Worm (Caenorhabditis elegans): ENCODE results near the gene C13A2.12.
"Not testable (repeated sequence)": the region's sequence is repeated elsewhere in the genome, so short reads cannot be mapped to it uniquely, and the experiment has no call there.

The C13A2.12 gene

DNA sequence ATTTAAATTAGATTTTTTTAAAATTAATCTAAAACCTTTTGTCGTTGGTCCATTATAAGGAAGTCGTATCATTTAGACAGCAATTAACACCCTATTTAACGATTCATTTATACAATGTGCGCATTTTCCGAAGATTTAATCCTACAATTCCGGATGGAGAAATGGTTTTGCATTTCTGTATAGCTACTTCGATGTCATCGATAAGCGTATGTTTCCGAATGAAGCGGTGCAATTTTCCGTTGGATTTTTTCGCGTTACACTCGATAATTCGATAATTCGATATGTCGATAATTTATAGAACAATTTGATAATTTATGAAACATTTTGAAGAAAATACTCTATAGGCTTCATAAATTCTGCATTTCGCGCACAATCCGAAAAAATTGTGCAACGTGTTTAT is 15.9 kb downstream of the C13A2.12 start, which contains the start of gene C13A2.10:
TSS of gene C13A2.10 (minus strand) at position 101 of the 400 bp plus-strand sequence.
- no peak for TF ChIP-seq hmg-4 (GFP tag; optimal IDR thresholded peaks at IDR 0.05)

DNA sequence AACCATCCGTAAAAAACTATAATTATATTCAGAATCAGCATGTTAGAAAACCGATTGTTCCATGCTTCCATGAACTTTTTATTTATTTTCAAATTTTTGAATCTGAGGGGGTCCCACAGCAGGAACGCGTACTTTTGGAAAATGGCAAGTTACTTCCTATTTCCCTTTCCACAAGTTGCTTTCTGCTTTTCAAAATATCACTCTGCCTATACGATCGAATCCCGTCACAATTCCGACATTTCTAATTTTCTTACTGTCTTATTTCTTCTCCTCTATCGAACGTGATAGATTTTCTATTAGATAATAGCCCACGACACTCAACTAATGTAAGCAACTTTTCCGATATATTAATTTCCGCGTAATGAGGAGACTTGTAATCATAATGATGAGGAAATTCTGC is 16.4 kb downstream of the C13A2.12 start, which contains the start of gene C13A2.5:
TSS of gene C13A2.5 (plus strand) at position 301 of the 400 bp plus-strand sequence.
- TF ChIP-seq ceh-36 (tag; optimal IDR thresholded peaks at IDR 0.05) = no peak
- no peak for TF ChIP-seq ceh-13 (GFP tag; optimal IDR thresholded peaks at IDR 0.05)
- no peak for TF ChIP-seq tbx-37 (GFP tag; conservative IDR thresholded peaks at IDR 0.05)
- TF ChIP-seq ama-1 (optimal IDR thresholded peaks at IDR 0.05) = no peak
- no peak for TF ChIP-seq scrt-1 (GFP tag; IDR thresholded peaks at IDR 0.05)
- TF ChIP-seq F13C5.2 (tag; optimal IDR thresholded peaks at IDR 0.05) = no peak
- TF ChIP-seq ets-7 (tag; optimal IDR thresholded peaks at IDR 0.05) = no peak
- TF ChIP-seq hmbx-1 (tag; optimal IDR thresholded peaks at IDR 0.05) = no peak
- TF ChIP-seq hmg-4 (GFP tag; optimal IDR thresholded peaks at IDR 0.05) = no peak
- TF ChIP-seq pes-1 (GFP tag; IDR thresholded peaks at IDR 0.05) = no peak
- no peak for TF ChIP-seq sea-1 (GFP tag; conservative IDR thresholded peaks at IDR 0.05)
- TF ChIP-seq aly-1 (tag; optimal IDR thresholded peaks at IDR 0.05) = no peak
- no peak for TF ChIP-seq flt-1 (GFP tag; IDR thresholded peaks at IDR 0.05)
- no peak for TF ChIP-seq hnd-1 (tag; optimal IDR thresholded peaks at IDR 0.05)
- TF ChIP-seq tra-4 (tag; optimal IDR thresholded peaks at IDR 0.05) = no peak
- no peak for TF ChIP-seq tbx-11 (GFP tag; IDR thresholded peaks at IDR 0.05)
- no peak for TF ChIP-seq B0310.2 (tag; optimal IDR thresholded peaks at IDR 0.05)

ce11 chrV:7279090-7279489 is 20.0 kb downstream of the C13A2.12 start, which contains the start of gene C13A2.4:
Gene C13A2.4 (plus strand): TSS chrV:7279390.
- TF ChIP-seq aly-1 (tag; optimal IDR thresholded peaks at IDR 0.05) (no peak), scrt-1 (GFP tag; IDR thresholded peaks at IDR 0.05) (no peak), ets-7 (tag; optimal IDR thresholded peaks at IDR 0.05) (no peak), tbx-11 (GFP tag; IDR thresholded peaks at IDR 0.05) (no peak), B0310.2 (tag; optimal IDR thresholded peaks at IDR 0.05) (no peak), ama-1 (optimal IDR thresholded peaks at IDR 0.05) (no peak), ceh-36 (tag; optimal IDR thresholded peaks at IDR 0.05) (no peak), hmg-4 (GFP tag; optimal IDR thresholded peaks at IDR 0.05) (no peak), ceh-13 (GFP tag; optimal IDR thresholded peaks at IDR 0.05) (no peak), sea-1 (GFP tag; conservative IDR thresholded peaks at IDR 0.05) (no peak), hmbx-1 (tag; optimal IDR thresholded peaks at IDR 0.05) (no peak), pes-1 (GFP tag; IDR thresholded peaks at IDR 0.05) (no peak), hnd-1 (tag; optimal IDR thresholded peaks at IDR 0.05) (no peak), flt-1 (GFP tag; IDR thresholded peaks at IDR 0.05) (no peak), tbx-37 (GFP tag; conservative IDR thresholded peaks at IDR 0.05) (no peak), tra-4 (tag; optimal IDR thresholded peaks at IDR 0.05) (no peak), F13C5.2 (tag; optimal IDR thresholded peaks at IDR 0.05) (no peak)

ce11 chrV:7282037-7282436 is 23.0 kb downstream of the C13A2.12 start, which contains the start of gene C13A2.3:
Gene C13A2.3 (plus strand): TSS chrV:7282337.
- TF ChIP-seq scrt-1 (GFP tag; IDR thresholded peaks at IDR 0.05) = no peak
- no peak for TF ChIP-seq hmg-4 (GFP tag; optimal IDR thresholded peaks at IDR 0.05)
- TF ChIP-seq sea-1 (GFP tag; conservative IDR thresholded peaks at IDR 0.05) = no peak
- no peak for TF ChIP-seq ets-7 (tag; optimal IDR thresholded peaks at IDR 0.05)
- no peak for TF ChIP-seq F13C5.2 (tag; optimal IDR thresholded peaks at IDR 0.05)

DNA sequence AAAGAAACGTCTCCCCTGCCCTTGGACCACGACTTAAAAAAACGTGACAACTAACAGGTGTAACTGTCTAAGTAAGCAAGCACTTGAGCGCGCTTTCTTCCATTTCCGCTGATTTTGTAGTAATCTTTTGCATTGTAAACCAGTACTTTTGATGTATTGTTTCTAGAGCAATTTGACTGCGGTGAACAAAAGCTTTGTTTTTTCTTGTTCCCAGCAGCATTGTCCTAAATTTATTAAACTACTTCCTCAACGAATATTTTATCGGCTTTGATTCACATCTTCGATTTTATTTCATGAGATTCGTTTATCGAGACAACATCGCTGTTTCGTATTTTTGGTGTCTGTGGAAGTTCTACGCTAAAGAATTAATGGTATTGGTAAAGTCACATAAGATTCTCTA is 29.6 kb downstream of the C13A2.12 start, which contains the start of gene C13A2.1:
TSS of gene C13A2.1 (plus strand) at position 301 of the 400 bp plus-strand sequence.
- no peak for TF ChIP-seq pes-1 (GFP tag; IDR thresholded peaks at IDR 0.05)
- TF ChIP-seq flt-1 (GFP tag; IDR thresholded peaks at IDR 0.05) = no peak
- no peak for TF ChIP-seq tbx-11 (GFP tag; IDR thresholded peaks at IDR 0.05)
- no peak for TF ChIP-seq ama-1 (optimal IDR thresholded peaks at IDR 0.05)

DNA sequence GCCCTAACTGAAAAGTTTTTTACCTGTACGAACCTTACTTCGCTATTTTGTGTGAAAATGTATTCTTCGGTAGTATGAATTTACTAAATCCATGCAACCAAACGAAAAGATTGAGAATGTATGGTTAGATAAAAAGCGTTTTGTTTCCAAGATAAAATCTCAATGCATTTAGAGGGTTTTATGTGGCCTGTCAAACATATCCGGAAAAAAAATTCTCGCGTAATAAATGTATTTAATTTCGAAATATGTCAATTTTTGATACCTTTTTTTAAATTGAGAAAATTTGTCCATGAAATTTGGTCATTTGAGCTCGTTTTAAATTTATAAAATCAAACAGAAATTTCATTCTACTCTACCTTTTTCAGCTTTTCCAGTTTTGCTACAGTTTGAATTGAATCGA is 36.2 kb downstream of the C13A2.12 start, which contains the start of gene F07G11.4:
TSS of gene F07G11.4 (minus strand) at position 101 of the 400 bp plus-strand sequence.
- TF ChIP-seq ets-7 (tag; optimal IDR thresholded peaks at IDR 0.05) (no peak), scrt-1 (GFP tag; IDR thresholded peaks at IDR 0.05) (no peak), hmg-4 (GFP tag; optimal IDR thresholded peaks at IDR 0.05) (no peak), B0310.2 (tag; optimal IDR thresholded peaks at IDR 0.05) (no peak), flt-1 (GFP tag; IDR thresholded peaks at IDR 0.05) (no peak), tbx-11 (GFP tag; IDR thresholded peaks at IDR 0.05) (no peak)

ce11 chrV:7297263-7297662 is 38.2 kb downstream of the C13A2.12 start, which contains the start of gene srj-32:
Gene srj-32 (minus strand): TSS chrV:7297363.
- TF ChIP-seq pes-1 (GFP tag; IDR thresholded peaks at IDR 0.05) = no peak
- no peak for TF ChIP-seq sea-1 (GFP tag; conservative IDR thresholded peaks at IDR 0.05)
- no peak for TF ChIP-seq hnd-1 (tag; optimal IDR thresholded peaks at IDR 0.05)
- TF ChIP-seq aly-1 (tag; optimal IDR thresholded peaks at IDR 0.05) = no peak
- no peak for TF ChIP-seq ceh-36 (tag; optimal IDR thresholded peaks at IDR 0.05)
- TF ChIP-seq ama-1 (optimal IDR thresholded peaks at IDR 0.05) = no peak
- TF ChIP-seq hmg-4 (GFP tag; optimal IDR thresholded peaks at IDR 0.05) = no peak
- TF ChIP-seq flt-1 (GFP tag; IDR thresholded peaks at IDR 0.05) = no peak
- no peak for TF ChIP-seq ceh-13 (GFP tag; optimal IDR thresholded peaks at IDR 0.05)

DNA sequence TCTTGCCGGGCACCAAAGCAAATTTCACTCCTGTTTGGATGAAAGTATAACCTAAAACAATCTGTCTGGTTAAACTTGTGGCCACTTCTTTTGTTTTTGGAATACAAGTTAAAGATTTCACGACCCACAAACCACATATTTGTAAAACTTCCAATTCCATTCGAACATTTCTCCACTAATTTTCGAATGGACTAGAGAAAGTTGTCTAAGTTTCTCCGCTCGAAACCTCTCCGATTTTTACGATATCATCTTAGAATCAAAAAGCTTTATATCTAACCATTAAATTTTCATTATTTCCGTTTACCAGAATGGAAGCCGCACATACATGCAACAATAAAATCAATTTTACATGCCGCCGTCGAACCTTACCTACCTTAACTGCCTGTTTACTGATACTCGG is 39.4 kb downstream of the C13A2.12 start, which contains the start of gene F07G11.3:
TSS of gene F07G11.3 (plus strand) at position 301 of the 400 bp plus-strand sequence.
- no peak for TF ChIP-seq hnd-1 (tag; optimal IDR thresholded peaks at IDR 0.05)
- no peak for TF ChIP-seq ceh-13 (GFP tag; optimal IDR thresholded peaks at IDR 0.05)
- no peak for TF ChIP-seq B0310.2 (tag; optimal IDR thresholded peaks at IDR 0.05)

DNA sequence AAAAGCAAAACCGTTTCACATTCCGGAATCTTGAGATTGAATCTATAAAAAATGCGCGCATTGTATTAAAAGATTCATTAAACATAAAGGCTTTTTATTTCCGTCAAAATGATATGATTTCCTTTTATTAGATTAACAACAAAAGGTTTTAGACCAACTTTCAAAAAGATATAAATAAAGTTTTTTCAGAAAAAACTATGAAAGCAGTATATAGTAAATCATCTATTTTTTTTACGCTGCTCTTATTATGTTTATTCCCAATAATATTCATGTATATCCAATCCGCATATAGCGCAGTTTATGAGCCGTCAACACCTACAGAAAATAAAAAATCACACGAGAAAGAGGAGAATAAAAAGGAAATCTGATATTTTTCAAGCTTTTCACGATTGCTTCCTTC is 45.4 kb downstream of the C13A2.12 start, which contains the start of gene F07G11.2:
TSS of gene F07G11.2 (plus strand) at position 301 of the 400 bp plus-strand sequence.
- not testable (repeated sequence) for TF ChIP-seq tra-4 (tag; optimal IDR thresholded peaks at IDR 0.05); tbx-11 (GFP tag; IDR thresholded peaks at IDR 0.05); ceh-36 (tag; optimal IDR thresholded peaks at IDR 0.05)
